Worm (Caenorhabditis elegans): ENCODE measurements around the gene twk-40.

Gene twk-40

ce11 chrIII:13464493-13465362, 27.5 kb downstream of the twk-40 start, which contains the start of gene kel-3 (continued):
- peak; percentile 73 for TF ChIP-seq madf-10 (tag; optimal IDR thresholded peaks at IDR 0.05)
- TF ChIP-seq ztf-6 (GFP tag; IDR thresholded peaks at IDR 0.05) = no peak; the same call in 1 of the 2 replicates
- peak; percentile 75 for TF ChIP-seq T07F8.4 (tag; optimal IDR thresholded peaks at IDR 0.05)
- peak; percentile 80 for TF ChIP-seq ztf-25 (GFP tag; IDR thresholded peaks at IDR 0.05)
- TF ChIP-seq hrde-1 (tag; optimal IDR thresholded peaks at IDR 0.05; ENCODE audit: borderline replicate concordance) = peak; percentile 98
- TF ChIP-seq hsf-1 (GFP tag; IDR thresholded peaks at IDR 0.05) = peak; percentile 89
- TF ChIP-seq pbrm-1 (GFP tag; IDR thresholded peaks at IDR 0.05) = peak; percentile 86
- TF ChIP-seq ztf-3 (GFP tag; optimal IDR thresholded peaks at IDR 0.05) = peak; percentile 91
- TF ChIP-seq unc-130 (GFP tag; optimal IDR thresholded peaks at IDR 0.05) = peak; percentile 97
- no peak for TF ChIP-seq sptf-2 (GFP tag; optimal IDR thresholded peaks at IDR 0.05)
- TF ChIP-seq F57A8.1 (GFP tag; optimal IDR thresholded peaks at IDR 0.05) = peak; percentile 39
- TF ChIP-seq T26A5.8 (tag; optimal IDR thresholded peaks at IDR 0.05) = peak; percentile 98
- no peak for TF ChIP-seq hlh-26 (GFP tag; conservative IDR thresholded peaks at IDR 0.05)
- TF ChIP-seq lin-40 (tag; optimal IDR thresholded peaks at IDR 0.05) = peak; percentile 51
- TF ChIP-seq dpl-1 (GFP tag; optimal IDR thresholded peaks at IDR 0.05) = no peak
- TF ChIP-seq ceh-27 (GFP tag; optimal IDR thresholded peaks at IDR 0.05) = peak; percentile 27
- TF ChIP-seq Y53G8AR.9 (GFP tag; conservative IDR thresholded peaks at IDR 0.05) = peak; percentile 97
- TF ChIP-seq ztf-26 (tag; optimal IDR thresholded peaks at IDR 0.05) = peak; percentile 77
- TF ChIP-seq tbp1 (GFP tag; optimal IDR thresholded peaks at IDR 0.05) = peak; percentile 71
- peak; percentile 72 for TF ChIP-seq pha-4 (tag; optimal IDR thresholded peaks at IDR 0.05)
- 0 out of 2 replicates have a peak, but pooled peaks have one; percentile 57 for TF ChIP-seq F37B4.10 (GFP tag; IDR thresholded peaks at IDR 0.05)
- TF ChIP-seq ekl-4 (GFP tag; IDR thresholded peaks at IDR 0.05) = peak; percentile 97
- no peak for TF ChIP-seq Y67H2A.10 (GFP tag; conservative IDR thresholded peaks at IDR 0.05)
- peak; percentile 34; the same call in 1 of the 2 replicates for TF ChIP-seq hmg-20 (GFP tag; IDR thresholded peaks at IDR 0.05)
- no peak for TF ChIP-seq unc-62 (GFP tag; optimal IDR thresholded peaks at IDR 0.05)
- no peak for TF ChIP-seq nhr-120 (GFP tag; IDR thresholded peaks at IDR 0.05)
- TF ChIP-seq mcd-1 (GFP tag; IDR thresholded peaks at IDR 0.05) = peak; percentile 74
- no peak for TF ChIP-seq lir-1 (GFP tag; conservative IDR thresholded peaks at IDR 0.05)
- no peak for TF ChIP-seq lsy-27 (tag; optimal IDR thresholded peaks at IDR 0.05; ENCODE audit: borderline replicate concordance, insufficient read depth)
- TF ChIP-seq die-1 (tag; optimal IDR thresholded peaks at IDR 0.05) = peak; percentile 78
- peak in 2 of 3 experiments; percentile 62 to 89 for TF ChIP-seq lin-35 (GFP tag; optimal IDR thresholded peaks at IDR 0.05)
- TF ChIP-seq lag-1 (GFP tag; IDR thresholded peaks at IDR 0.05) = no peak
- TF ChIP-seq him-1 (tag; optimal IDR thresholded peaks at IDR 0.05) = peak; percentile 54
- TF ChIP-seq F10E7.11 (tag; optimal IDR thresholded peaks at IDR 0.05) = peak; percentile 97
- TF ChIP-seq mel-28 (tag; optimal IDR thresholded peaks at IDR 0.05; ENCODE audit: borderline replicate concordance) = peak; percentile 21

- no peak for TF ChIP-seq snpc-4 (GFP tag; optimal IDR thresholded peaks at IDR 0.05)
- TF ChIP-seq snpc-4 (tag; optimal IDR thresholded peaks at IDR 0.05) = peak in 3 of 4 experiments; percentile 34 to 65 (median 57)
- TF ChIP-seq bed-2 (GFP tag; IDR thresholded peaks at IDR 0.05) = no peak
- peak; percentile 92 for TF ChIP-seq ekl-4 (GFP tag; IDR thresholded peaks at IDR 0.05)
- TF ChIP-seq ztf-26 (tag; optimal IDR thresholded peaks at IDR 0.05) = peak; percentile 85
- no peak for TF ChIP-seq him-1 (tag; optimal IDR thresholded peaks at IDR 0.05)
- TF ChIP-seq madf-10 (tag; optimal IDR thresholded peaks at IDR 0.05) = peak; percentile 74
- peak; percentile 14 to 77 for TF ChIP-seq let-607 (tag; optimal IDR thresholded peaks at IDR 0.05)
- TF ChIP-seq nfya-1 (tag; optimal IDR thresholded peaks at IDR 0.05; ENCODE audit: borderline replicate concordance, insufficient read depth) = no peak
- no peak for TF ChIP-seq dpff-1 (tag; optimal IDR thresholded peaks at IDR 0.05)
- TF ChIP-seq xnd-1 (tag; optimal IDR thresholded peaks at IDR 0.05) = peak; percentile 45
- peak; percentile 61; the same call in 1 of the 2 replicates for TF ChIP-seq aptf-3 (GFP tag; IDR thresholded peaks at IDR 0.05)
- TF ChIP-seq egl-18 (GFP tag; IDR thresholded peaks at IDR 0.05) = no peak
- TF ChIP-seq ccch-3 (GFP tag; optimal IDR thresholded peaks at IDR 0.05) = no peak
These were observed 29.1 kb downstream of the twk-40 start, which contains the start of gene ant-1.1 for ce11 chrIII:13462965-13463783. Gene ant-1.1, plus strand, starts transcription at chrIII:13463163.
